Fruit fly (Drosophila melanogaster): Measurements from ENCODE around the gene mRpL44.

The mRpL44 gene

DNA sequence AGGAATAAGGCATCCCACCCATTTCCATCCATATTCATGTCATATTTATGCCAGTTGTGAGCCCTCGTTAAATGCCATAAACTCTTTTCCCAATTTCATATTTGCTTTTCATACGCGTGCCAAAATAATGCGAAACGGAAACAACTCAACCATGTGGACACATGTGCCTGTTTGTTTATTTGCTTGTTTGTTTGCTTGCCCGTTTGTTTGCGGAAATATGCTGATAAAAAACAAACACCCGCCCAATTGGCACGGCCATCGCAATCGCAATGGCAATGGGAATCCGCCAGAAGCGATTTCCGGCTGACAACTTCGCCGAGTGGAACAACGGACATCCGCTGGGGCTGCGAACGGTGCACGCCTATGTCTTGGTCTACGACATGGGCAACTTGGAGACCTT lies 16.1 kb downstream of the mRpL44 start:
- no peak for TF ChIP-seq CG13204 (GFP tag; optimal IDR thresholded peaks at IDR 0.05)
- TF ChIP-seq CG8301 (tag; optimal IDR thresholded peaks at IDR 0.05), result no peak
- no peak for TF ChIP-seq gl (tag; optimal IDR thresholded peaks at IDR 0.05)
- no peak for TF ChIP-seq rn (GFP tag; IDR thresholded peaks at IDR 0.05)
- TF ChIP-seq CG34367 (tag; optimal IDR thresholded peaks at IDR 0.05), result no peak
- no peak for TF ChIP-seq CG9948 (tag; optimal IDR thresholded peaks at IDR 0.05)
- no peak for TF ChIP-seq Pif1A (GFP tag; optimal IDR thresholded peaks at IDR 0.05)
- no peak for TF ChIP-seq CG14655 (GFP tag; optimal IDR thresholded peaks at IDR 0.05)
- TF ChIP-seq CG10348 (GFP tag; IDR thresholded peaks at IDR 0.05), result no peak
- TF ChIP-seq CG17806 (tag; optimal IDR thresholded peaks at IDR 0.05), result no peak
- no peak for TF ChIP-seq Snoo (tag; optimal IDR thresholded peaks at IDR 0.05)
- TF ChIP-seq EcR (GFP tag; optimal IDR thresholded peaks at IDR 0.05), result no peak
- TF ChIP-seq Pif1B (GFP tag; optimal IDR thresholded peaks at IDR 0.05), result no peak
- TF ChIP-seq CG15710 (tag; optimal IDR thresholded peaks at IDR 0.05), result no peak
- TF ChIP-seq Ets98B (GFP tag; IDR thresholded peaks at IDR 0.05), result no peak
- no peak for TF ChIP-seq fd96Ca (GFP tag; IDR thresholded peaks at IDR 0.05)
- TF ChIP-seq CG8159 (tag; optimal IDR thresholded peaks at IDR 0.05), result no peak
- no peak for TF ChIP-seq D1 (tag; optimal IDR thresholded peaks at IDR 0.05)
- TF ChIP-seq CG32121 (GFP tag; IDR thresholded peaks at IDR 0.05), result no peak
- no peak for TF ChIP-seq CG12605 (GFP tag; IDR thresholded peaks at IDR 0.05)

DNA sequence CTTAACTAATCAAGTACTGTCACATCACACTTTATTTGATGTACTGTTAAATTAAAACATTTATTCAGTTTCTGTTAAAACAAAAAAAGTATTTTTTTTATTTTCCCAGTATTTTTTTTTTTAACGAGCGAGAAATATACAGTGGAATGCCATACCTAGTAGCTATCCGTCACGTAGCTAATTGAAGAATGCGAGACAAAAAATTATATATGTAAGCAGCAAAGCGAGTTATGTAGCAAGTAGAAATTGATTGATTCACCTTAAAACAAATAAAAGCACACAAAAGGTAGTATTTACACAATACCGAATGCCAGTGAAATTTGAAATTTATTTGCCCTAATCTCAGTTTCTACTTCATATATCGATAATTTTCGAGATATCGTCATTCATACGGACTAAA lies 31.7 kb downstream of the mRpL44 start:
- TF ChIP-seq fd96Ca (GFP tag; IDR thresholded peaks at IDR 0.05), result no peak
- TF ChIP-seq CG34367 (tag; optimal IDR thresholded peaks at IDR 0.05), result no peak

DNA sequence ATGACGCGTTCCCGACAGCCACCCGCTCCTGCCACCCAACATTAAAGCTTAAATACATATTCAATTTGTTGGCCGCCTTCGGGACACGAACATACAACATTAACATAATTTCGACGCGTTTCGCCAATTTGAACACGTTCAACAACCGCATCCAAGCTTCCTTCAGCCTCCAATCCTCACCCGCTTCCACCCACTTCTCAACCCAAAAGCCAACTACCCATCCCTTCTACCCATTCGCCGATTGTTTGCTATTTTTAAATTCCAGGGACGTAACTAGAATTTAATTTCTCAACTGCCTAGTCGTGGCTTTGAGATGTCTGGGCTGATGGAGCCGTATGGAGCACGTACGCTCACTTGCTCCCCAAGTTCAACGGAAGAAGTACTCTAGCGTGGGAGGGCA lies 40.6 kb downstream of the mRpL44 start:
- TF ChIP-seq Pif1A (GFP tag; optimal IDR thresholded peaks at IDR 0.05) (no peak), CG15710 (tag; optimal IDR thresholded peaks at IDR 0.05) (no peak), D1 (tag; optimal IDR thresholded peaks at IDR 0.05) (no peak), CG8301 (tag; optimal IDR thresholded peaks at IDR 0.05) (no peak), rn (GFP tag; IDR thresholded peaks at IDR 0.05) (no peak), Snoo (tag; optimal IDR thresholded peaks at IDR 0.05) (no peak), fd96Ca (GFP tag; IDR thresholded peaks at IDR 0.05) (no peak), Pif1B (GFP tag; optimal IDR thresholded peaks at IDR 0.05) (no peak), CG17806 (tag; optimal IDR thresholded peaks at IDR 0.05) (no peak), EcR (GFP tag; optimal IDR thresholded peaks at IDR 0.05) (no peak), CG10348 (GFP tag; IDR thresholded peaks at IDR 0.05) (no peak), CG4496 (GFP tag; IDR thresholded peaks at IDR 0.05) (no peak)

DNA sequence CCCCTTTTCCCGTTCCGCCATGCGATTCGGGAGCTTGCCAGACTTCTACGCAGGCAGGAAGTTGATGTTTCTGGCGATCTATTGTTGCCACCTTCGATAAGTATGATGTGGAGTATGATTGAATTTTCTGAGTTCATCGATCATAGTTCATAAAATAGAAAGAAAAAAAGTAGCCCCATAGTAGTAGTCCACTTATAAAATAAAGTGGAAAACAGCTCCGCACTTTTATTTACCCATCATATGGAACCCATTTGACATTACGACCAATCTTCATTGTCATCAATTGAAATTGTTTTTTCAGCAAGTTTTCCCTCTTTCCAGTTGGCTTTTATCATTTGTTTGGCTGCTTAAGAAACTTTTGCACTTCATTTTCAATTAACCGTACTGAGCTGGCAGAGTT lies 43.3 kb downstream of the mRpL44 start, which contains the start of gene CG12147:
CG12147 (minus strand) TSS at position 101 of the 400 bp plus-strand sequence.
- TF ChIP-seq CG13204 (GFP tag; optimal IDR thresholded peaks at IDR 0.05), result no peak
- TF ChIP-seq EcR (GFP tag; optimal IDR thresholded peaks at IDR 0.05), result no peak
- TF ChIP-seq CG8301 (tag; optimal IDR thresholded peaks at IDR 0.05), result no peak
- TF ChIP-seq CG8159 (tag; optimal IDR thresholded peaks at IDR 0.05), result no peak
- TF ChIP-seq CG10348 (GFP tag; IDR thresholded peaks at IDR 0.05), result no peak
- no peak for TF ChIP-seq gl (tag; optimal IDR thresholded peaks at IDR 0.05)
- no peak for TF ChIP-seq CG17806 (tag; optimal IDR thresholded peaks at IDR 0.05)
- TF ChIP-seq Snoo (tag; optimal IDR thresholded peaks at IDR 0.05), result no peak
- no peak for TF ChIP-seq fd96Ca (GFP tag; IDR thresholded peaks at IDR 0.05)
- TF ChIP-seq CG12605 (GFP tag; IDR thresholded peaks at IDR 0.05), result no peak
- no peak for TF ChIP-seq CG9948 (tag; optimal IDR thresholded peaks at IDR 0.05)
- TF ChIP-seq Pif1A (GFP tag; optimal IDR thresholded peaks at IDR 0.05), result no peak
- TF ChIP-seq Pif1B (GFP tag; optimal IDR thresholded peaks at IDR 0.05), result no peak
- no peak for TF ChIP-seq CG34367 (tag; optimal IDR thresholded peaks at IDR 0.05)
- no peak for TF ChIP-seq CG4496 (GFP tag; IDR thresholded peaks at IDR 0.05)
- no peak for TF ChIP-seq CG15710 (tag; optimal IDR thresholded peaks at IDR 0.05)

DNA sequence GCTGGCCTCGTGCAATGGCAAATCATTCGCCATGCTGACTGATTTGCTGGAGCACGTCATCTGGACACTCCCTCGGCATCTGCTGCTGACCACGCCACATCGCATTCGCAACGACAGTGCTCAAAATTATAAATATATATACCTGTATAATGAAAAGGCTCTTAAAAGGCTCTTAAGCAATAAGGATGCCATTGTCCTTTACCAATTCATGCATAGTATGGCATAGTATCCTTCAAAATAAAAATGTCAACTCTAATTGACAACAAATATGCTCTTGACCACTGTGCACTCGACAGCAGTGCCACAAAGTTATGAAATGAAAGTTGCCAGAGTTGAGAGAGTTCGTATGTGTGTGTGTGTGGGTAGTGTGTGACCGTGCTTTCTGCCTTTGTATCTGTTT lies 48.3 kb downstream of the mRpL44 start:
- no peak for TF ChIP-seq D1 (tag; optimal IDR thresholded peaks at IDR 0.05)
- peak; percentile 3 for TF ChIP-seq CG8159 (tag; optimal IDR thresholded peaks at IDR 0.05)
- no peak for TF ChIP-seq CG13204 (GFP tag; optimal IDR thresholded peaks at IDR 0.05)
- TF ChIP-seq Ets98B (GFP tag; IDR thresholded peaks at IDR 0.05), result peak; percentile 50; the same call in 1 of the 2 replicates
- TF ChIP-seq CG14655 (GFP tag; optimal IDR thresholded peaks at IDR 0.05), result peak; percentile 11
- TF ChIP-seq gl (tag; optimal IDR thresholded peaks at IDR 0.05), result no peak
- peak; percentile 59; the same call in 1 of the 3 replicates for TF ChIP-seq CG4496 (GFP tag; IDR thresholded peaks at IDR 0.05)

DNA sequence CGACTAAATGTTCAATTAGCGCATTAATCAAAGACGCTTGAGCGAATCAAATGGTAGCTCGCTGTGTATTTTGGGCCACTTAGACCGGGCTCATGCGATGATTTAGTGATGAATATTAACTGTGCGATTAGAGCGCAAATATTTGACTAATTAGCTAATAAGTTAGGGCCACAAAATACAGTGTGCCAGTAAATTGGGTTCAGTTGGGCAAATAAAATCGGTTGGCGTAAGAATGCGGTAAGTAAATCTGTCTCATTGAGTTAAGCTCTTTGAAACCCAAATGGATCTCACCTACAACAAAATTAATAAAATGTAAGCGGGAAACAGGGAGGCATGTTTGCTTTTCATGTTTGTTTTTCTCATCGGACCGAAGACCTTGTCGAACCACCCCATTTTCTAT lies 50.0 kb downstream of the mRpL44 start:
- TF ChIP-seq CG9948 (tag; optimal IDR thresholded peaks at IDR 0.05) (no peak), CG8159 (tag; optimal IDR thresholded peaks at IDR 0.05) (no peak), Ets98B (GFP tag; IDR thresholded peaks at IDR 0.05) (no peak), Pif1B (GFP tag; optimal IDR thresholded peaks at IDR 0.05) (no peak), CG4496 (GFP tag; IDR thresholded peaks at IDR 0.05) (no peak), rn (GFP tag; IDR thresholded peaks at IDR 0.05) (no peak), fd96Ca (GFP tag; IDR thresholded peaks at IDR 0.05) (no peak), CG12605 (GFP tag; IDR thresholded peaks at IDR 0.05) (no peak), EcR (GFP tag; optimal IDR thresholded peaks at IDR 0.05) (no peak), CG17806 (tag; optimal IDR thresholded peaks at IDR 0.05) (no peak), CG8301 (tag; optimal IDR thresholded peaks at IDR 0.05) (no peak), CG34367 (tag; optimal IDR thresholded peaks at IDR 0.05) (no peak)
